Fruit fly (Drosophila melanogaster): ENCODE measurements around the gene CG42675.

dm6 chr3R:5794267-5795089, 18.9 kb upstream of the CG42675 start, which contains the start of the genes PSMG1 and CG10979:
- no peak for TF ChIP-seq sd (tag; optimal IDR thresholded peaks at IDR 0.05)
- TF ChIP-seq Fer2 (tag; optimal IDR thresholded peaks at IDR 0.05): no peak
- TF ChIP-seq Gug (GFP tag; IDR thresholded peaks at IDR 0.05): no peak
- TF ChIP-seq CG17359 (tag; optimal IDR thresholded peaks at IDR 0.05): no peak
- TF ChIP-seq CG6683 (GFP tag; optimal IDR thresholded peaks at IDR 0.05): no peak
